Worm (Caenorhabditis elegans) whole organism, L1 larva: ENCODE data around the gene srh-257.

ENCODE experiments used
- C16A3.4 ChIP-seq: fragments of 150-350 bp; optimal IDR thresholded peaks from 2 replicates; lab custom pipeline; 2014; ENCODE audit warnings: missing biosample characterization, missing genetic modification characterization
- alr-1 ChIP-seq: fragments of 200-800 bp; sonication (Bioruptor generic); optimal IDR thresholded peaks from 2 replicates; lab custom pipeline; 2018; ENCODE audit warnings: borderline replicate concordance, mild to moderate bottlenecking, missing genetic modification characterization, missing compliant biosample characterization
- ceh-63 ChIP-seq: fragments of 200-800 bp; sonication (Bioruptor generic); optimal IDR thresholded peaks from 2 replicates; lab custom pipeline; 2018; ENCODE audit warnings: mild to moderate bottlenecking, missing genetic modification characterization, missing compliant biosample characterization
- ceh-90 ChIP-seq: sonication (generic microtip); optimal IDR thresholded peaks from 2 replicates; lab custom pipeline; 2016; ENCODE audit warnings: missing genetic modification characterization, missing compliant biosample characterization
- ces-1 ChIP-seq: fragments of 150-350 bp; optimal IDR thresholded peaks from 2 replicates; lab custom pipeline; 2014; ENCODE audit warnings: missing biosample characterization, missing genetic modification reagents, missing genetic modification characterization
- efl-1 ChIP-seq, 4 experiments: fragments of 150-350 bp; optimal IDR thresholded peaks in 3 of 4; peaks in 1 of 4; 1 replicate in 1 of 4; 2 replicates in 3 of 4; lab custom pipeline; 2014; ENCODE audit warnings: missing biosample characterization in 2 of 4, missing genetic modification characterization in 2 of 4, missing genetic modification reagents in 2 of 4
- efl-3 ChIP-seq: fragments of 200-800 bp; sonication (Bioruptor generic); optimal IDR thresholded peaks from 2 replicates; lab custom pipeline; 2018; ENCODE audit warnings: mild to moderate bottlenecking, missing genetic modification characterization, missing compliant biosample characterization
- elt-2 ChIP-seq: sonication (generic microtip); optimal IDR thresholded peaks from 2 replicates; lab custom pipeline; 2016; ENCODE audit warnings: missing genetic modification characterization, mild to moderate bottlenecking, inconsistent platforms, missing compliant biosample characterization, missing genetic modification reagents
- ets-5 ChIP-seq: fragments of 200-800 bp; sonication (Bioruptor generic); IDR thresholded peaks from 2 replicates; pipeline ENCODE4 v1.3.6; 2022; ENCODE audit warnings: missing genetic modification characterization, missing compliant biosample characterization
- fkh-4 ChIP-seq: sonication (generic microtip); optimal IDR thresholded peaks from 2 replicates; lab custom pipeline; 2016; ENCODE audit warnings: missing compliant biosample characterization, missing genetic modification characterization, borderline replicate concordance
- fkh-8 ChIP-seq: sonication (generic microtip); optimal IDR thresholded peaks from 2 replicates; lab custom pipeline; 2016; ENCODE audit warnings: mild to moderate bottlenecking, missing genetic modification characterization, missing compliant biosample characterization
- hlh-17 ChIP-seq: fragments of 200-800 bp; sonication (Bioruptor generic); optimal IDR thresholded peaks from 2 replicates; lab custom pipeline; 2018; ENCODE audit warnings: missing genetic modification characterization, mild to moderate bottlenecking, missing compliant biosample characterization, moderate library complexity, borderline replicate concordance
- hlh-4 ChIP-seq: sonication (generic microtip); optimal IDR thresholded peaks from 2 replicates; lab custom pipeline; 2016; ENCODE audit warnings: mild to moderate bottlenecking, missing genetic modification characterization, missing compliant biosample characterization
- hpl-2 ChIP-seq: fragments of 150-350 bp; optimal IDR thresholded peaks from 2 replicates; lab custom pipeline; 2014; ENCODE audit warnings: missing biosample characterization, missing genetic modification reagents, missing genetic modification characterization
- irx-1 ChIP-seq: sonication (generic microtip); optimal IDR thresholded peaks from 2 replicates; lab custom pipeline; 2016; ENCODE audit warnings: missing genetic modification characterization, missing compliant biosample characterization
- isw-1 ChIP-seq: fragments of 200-800 bp; sonication (Bioruptor generic); IDR thresholded peaks from 2 replicates; pipeline ENCODE4 v1.3.6; 2022; ENCODE audit warnings: missing genetic modification characterization, missing compliant biosample characterization
- lin-15B ChIP-seq: fragments of 150-350 bp; sonication (generic microtip); optimal IDR thresholded peaks from 3 replicates; lab custom pipeline; 2014; ENCODE audit warnings: missing biosample characterization, missing genetic modification characterization
- lin-39 ChIP-seq: fragments of 150-350 bp; optimal IDR thresholded peaks from 2 replicates; lab custom pipeline; 2014; ENCODE audit warnings: missing biosample characterization, missing genetic modification reagents, missing genetic modification characterization
- mdl-1 ChIP-seq, 2 experiments: fragments of 150-350 bp; optimal IDR thresholded peaks; 2 replicates each; lab custom pipeline; 2014 to 2017; ENCODE audit warnings: missing biosample characterization in 2 of 2, missing genetic modification characterization in 2 of 2, inconsistent platforms in 1 of 2
- nhr-11 ChIP-seq: fragments of 150-350 bp; optimal IDR thresholded peaks from 2 replicates; lab custom pipeline; 2014; ENCODE audit warnings: missing biosample characterization, missing genetic modification characterization
- nhr-20 ChIP-seq: sonication (generic microtip); optimal IDR thresholded peaks from 2 replicates; lab custom pipeline; 2016; ENCODE audit warnings: mild to moderate bottlenecking, missing genetic modification characterization, missing compliant biosample characterization
- nhr-237 ChIP-seq: fragments of 150-350 bp; optimal IDR thresholded peaks from 2 replicates; lab custom pipeline; 2014; ENCODE audit warnings: missing biosample characterization, missing genetic modification characterization
- nhr-28 ChIP-seq: fragments of 150-350 bp; optimal IDR thresholded peaks from 2 replicates; lab custom pipeline; 2014; ENCODE audit warnings: missing biosample characterization, missing genetic modification characterization
- nhr-90 ChIP-seq: sonication (generic microtip); optimal IDR thresholded peaks from 2 replicates; lab custom pipeline; 2016; ENCODE audit warnings: mild to moderate bottlenecking, missing genetic modification characterization, missing compliant biosample characterization; ENCODE audit not compliant: poor library complexity
- pag-3 ChIP-seq: sonication (generic microtip); optimal IDR thresholded peaks from 2 replicates; lab custom pipeline; 2017; ENCODE audit warnings: missing genetic modification characterization, mild to moderate bottlenecking, missing compliant biosample characterization, antibody characterized with exemption, borderline replicate concordance; ENCODE audit not compliant: insufficient read depth
- skn-1 ChIP-seq: fragments of 150-350 bp; optimal IDR thresholded peaks from 2 replicates; lab custom pipeline; 2014; ENCODE audit warnings: missing biosample characterization, missing genetic modification characterization
- snpc-4 ChIP-seq: fragments of 150-350 bp; optimal IDR thresholded peaks from 2 replicates; lab custom pipeline; 2014; ENCODE audit warnings: missing biosample characterization, missing genetic modification characterization
- snu-23 ChIP-seq: sonication (generic microtip); optimal IDR thresholded peaks from 2 replicates; lab custom pipeline; 2016; ENCODE audit warnings: missing genetic modification characterization, missing compliant biosample characterization
- tbx-2 ChIP-seq: sonication (generic microtip); optimal IDR thresholded peaks from 2 replicates; lab custom pipeline; 2016; ENCODE audit warnings: missing genetic modification characterization, missing compliant biosample characterization
- tlp-1 ChIP-seq: fragments of 150-350 bp; optimal IDR thresholded peaks from 2 replicates; lab custom pipeline; 2014; ENCODE audit warnings: missing biosample characterization, missing genetic modification characterization
- unc-62 ChIP-seq: fragments of 150-350 bp; optimal IDR thresholded peaks from 2 replicates; lab custom pipeline; 2014; ENCODE audit warnings: missing biosample characterization, missing genetic modification reagents, missing genetic modification characterization
- unc-98 ChIP-seq: fragments of 200-800 bp; sonication (Bioruptor generic); IDR thresholded peaks from 2 replicates; pipeline ENCODE4 v1.3.6; 2022; ENCODE audit warnings: missing genetic modification characterization, missing compliant biosample characterization
- xbp-1 ChIP-seq: sonication (generic microtip); optimal IDR thresholded peaks from 2 replicates; lab custom pipeline; 2016; ENCODE audit warnings: missing genetic modification characterization, missing compliant biosample characterization

srh-257 gene

ce11 chrV:15377903-15378302, 29.1 kb upstream of the srh-257 start, which contains the start of gene srh-122:
Gene srh-122 (minus strand): TSS chrV:15378003.
- TF ChIP-seq hlh-4 (tag; lab: Kevin White, UChicago): no peak
- no peak for TF ChIP-seq snu-23 (GFP tag; lab: Kevin White, UChicago)
- no peak for TF ChIP-seq nhr-237 (tag; lab: Kevin White, UChicago)
- TF ChIP-seq alr-1 (tag; lab: Kevin White, UChicago): no peak
- TF ChIP-seq tbx-2 (tag; lab: Kevin White, UChicago): no peak
- TF ChIP-seq skn-1 (tag; lab: Kevin White, UChicago): no peak
- TF ChIP-seq pag-3 (tag; lab: Kevin White, UChicago): no peak

ce11 chrV:15379817-15380216, 27.2 kb upstream of the srh-257 start, which contains the start of gene srh-251:
Gene srh-251 (minus strand): TSS chrV:15379917.
- TF ChIP-seq efl-1 (optimal IDR thresholded peaks at IDR 0.05; lab: Kevin White, UChicago) (no peak), efl-1 (GFP tag; optimal IDR thresholded peaks at IDR 0.05 in 1 of 2; lab: Kevin White, UChicago) (no peak), fkh-4 (tag; lab: Kevin White, UChicago) (no peak), tlp-1 (tag; lab: Kevin White, UChicago) (no peak), unc-98 (GFP tag; lab: Robert Waterston, UW) (no peak), ceh-90 (no peak), hlh-17 (GFP tag; lab: Kevin White, UChicago) (no peak), lin-39 (tag; lab: Kevin White, UChicago) (no peak), elt-2 (tag; lab: Kevin White, UChicago) (no peak), nhr-90 (tag; lab: Kevin White, UChicago) (no peak), nhr-237 (tag; lab: Kevin White, UChicago) (no peak), efl-3 (GFP tag; lab: Kevin White, UChicago) (no peak), fkh-8 (tag; lab: Kevin White, UChicago) (no peak), nhr-11 (no peak), lin-15B (tag; lab: Kevin White, UChicago) (no peak), C16A3.4 (tag; lab: Kevin White, UChicago) (no peak), ceh-63 (GFP tag; lab: Kevin White, UChicago) (no peak), irx-1 (no peak), mdl-1 (tag; optimal IDR thresholded peaks at IDR 0.05; lab: Kevin White, UChicago) (no peak), ets-5 (GFP tag; lab: Robert Waterston, UW) (no peak), nhr-28 (tag; lab: Kevin White, UChicago) (no peak)

DNA sequence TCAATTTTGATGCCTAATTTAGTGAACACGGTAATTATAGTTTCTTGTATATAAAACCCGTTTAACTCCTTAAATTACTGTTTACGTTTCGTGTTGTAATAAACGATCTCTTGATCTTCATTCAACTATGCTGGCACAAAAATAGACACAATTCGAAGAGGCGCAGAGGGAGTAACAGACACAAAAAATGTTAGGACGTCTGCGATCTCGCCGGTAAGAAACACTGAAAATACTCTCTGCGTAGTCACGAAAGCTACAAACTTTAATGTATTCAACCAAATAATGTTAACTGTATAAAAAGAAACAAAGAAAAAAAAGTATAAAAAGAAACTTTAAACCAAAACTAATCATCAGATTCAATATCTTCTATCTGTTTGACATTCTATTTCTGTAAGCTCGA, 26.2 kb upstream of the srh-257 start, which contains the start of gene dhs-23:
Gene dhs-23 (plus strand): TSS at position 363 of the 400 bp plus-strand sequence.
- TF ChIP-seq unc-62 (GFP tag; lab: Kevin White, UChicago) (no peak), nhr-20 (tag; lab: Kevin White, UChicago) (peak; percentile 54), efl-1 (optimal IDR thresholded peaks at IDR 0.05; lab: Kevin White, UChicago) (no peak), efl-1 (GFP tag; optimal IDR thresholded peaks at IDR 0.05 in 1 of 2; lab: Kevin White, UChicago) (peak in 1 of 2 experiments; percentile 29), snpc-4 (tag; lab: Kevin White, UChicago) (no peak), snu-23 (GFP tag; lab: Kevin White, UChicago) (no peak)

DNA sequence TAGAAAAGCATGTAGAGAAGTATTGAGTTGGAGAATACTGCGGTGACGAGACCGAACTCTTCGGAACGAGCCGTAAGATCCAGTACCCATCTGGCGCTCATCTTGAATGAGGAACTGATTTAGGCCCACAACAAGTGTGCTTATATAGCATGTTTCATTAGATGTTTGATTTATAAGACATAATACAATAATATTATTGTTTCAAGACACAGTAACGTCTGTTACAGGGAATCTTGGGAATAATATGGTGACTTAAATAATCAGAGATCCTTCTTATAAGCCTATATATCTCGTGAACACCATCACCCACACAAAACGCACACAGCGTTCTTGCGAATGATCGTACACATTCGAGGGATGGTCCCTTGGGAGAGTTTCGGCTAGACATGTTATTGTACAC, 23.3 kb upstream of the srh-257 start, which contains the start of gene str-88:
Gene str-88 (minus strand): TSS at position 101 of the 400 bp plus-strand sequence.
- no peak for TF ChIP-seq unc-62 (GFP tag; lab: Kevin White, UChicago)
- no peak for TF ChIP-seq C16A3.4 (tag; lab: Kevin White, UChicago)
- TF ChIP-seq ces-1 (GFP tag; lab: Kevin White, UChicago): no peak
- TF ChIP-seq elt-2 (tag; lab: Kevin White, UChicago): no peak
- TF ChIP-seq nhr-90 (tag; lab: Kevin White, UChicago): no peak
- TF ChIP-seq xbp-1 (tag; lab: Kevin White, UChicago): no peak
- no peak for TF ChIP-seq ets-5 (GFP tag; lab: Robert Waterston, UW)
- no peak for TF ChIP-seq hpl-2
- TF ChIP-seq isw-1 (GFP tag; lab: Robert Waterston, UW): no peak
